Fruit fly (Drosophila melanogaster): ENCODE measurements around the gene CG15545.

The CG15545 gene

dm6 chr3R:30886850-30887249 lies 14.7 kb upstream of the CG15545 start:
- TF ChIP-seq CG8478 (optimal IDR thresholded peaks at IDR 0.05) (no peak), CTCF (optimal IDR thresholded peaks at IDR 0.05) (no peak)

dm6 chr3R:30883403-30883802 lies 11.3 kb upstream of the CG15545 start, which contains the start of gene CG15547:
TSS of gene CG15547 (minus strand) at chr3R:30883503.
- no peak for TF ChIP-seq CTCF (optimal IDR thresholded peaks at IDR 0.05)
- no peak for TF ChIP-seq CG8478 (optimal IDR thresholded peaks at IDR 0.05)

DNA sequence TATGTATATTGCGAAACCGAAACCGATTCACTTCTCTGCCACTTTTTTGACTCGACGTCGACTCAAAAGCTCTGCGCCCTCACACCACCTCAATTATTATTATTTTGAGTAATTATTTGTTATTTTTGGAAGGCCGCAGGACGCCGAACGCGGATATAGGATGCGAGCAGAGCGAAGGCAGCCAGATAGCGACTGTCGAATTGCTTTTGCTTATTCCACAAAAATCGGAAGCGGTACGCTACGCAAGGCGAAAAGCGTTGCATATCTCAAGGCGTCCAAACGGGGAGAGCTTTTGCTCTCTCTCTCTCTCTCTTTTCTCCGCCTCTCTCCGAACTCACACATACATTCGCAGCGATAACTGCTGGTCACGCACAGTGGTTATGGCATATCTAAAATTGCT lies 8.7 kb upstream of the CG15545 start, which contains the start of gene CG12071:
Gene CG12071, minus strand, starts transcription at position 134 of the 400 bp plus-strand sequence.
- TF ChIP-seq CG8478 (optimal IDR thresholded peaks at IDR 0.05), result no peak
- no peak for TF ChIP-seq CTCF (optimal IDR thresholded peaks at IDR 0.05)

DNA sequence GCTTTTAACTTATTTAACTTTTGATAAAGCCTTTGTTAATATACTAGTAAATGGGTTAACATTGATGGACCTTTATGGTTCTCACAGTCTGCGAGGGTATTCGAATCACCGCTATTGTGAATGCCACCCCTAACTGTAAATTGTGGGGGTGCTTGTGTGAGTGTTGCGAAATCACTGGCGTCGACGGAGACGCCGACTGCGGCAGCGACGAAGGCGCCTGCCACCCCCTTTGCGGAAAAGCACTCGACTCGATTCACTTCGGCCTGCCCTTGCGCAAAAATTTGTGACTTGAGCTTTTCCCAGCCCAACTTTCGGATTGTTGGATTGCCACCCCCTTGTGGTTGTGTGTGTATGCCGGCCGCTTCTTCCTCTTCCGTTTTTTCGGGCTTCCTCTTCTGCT lies 7.9 kb upstream of the CG15545 start:
- TF ChIP-seq CTCF (optimal IDR thresholded peaks at IDR 0.05) (no peak), CG8478 (optimal IDR thresholded peaks at IDR 0.05) (no peak)

DNA sequence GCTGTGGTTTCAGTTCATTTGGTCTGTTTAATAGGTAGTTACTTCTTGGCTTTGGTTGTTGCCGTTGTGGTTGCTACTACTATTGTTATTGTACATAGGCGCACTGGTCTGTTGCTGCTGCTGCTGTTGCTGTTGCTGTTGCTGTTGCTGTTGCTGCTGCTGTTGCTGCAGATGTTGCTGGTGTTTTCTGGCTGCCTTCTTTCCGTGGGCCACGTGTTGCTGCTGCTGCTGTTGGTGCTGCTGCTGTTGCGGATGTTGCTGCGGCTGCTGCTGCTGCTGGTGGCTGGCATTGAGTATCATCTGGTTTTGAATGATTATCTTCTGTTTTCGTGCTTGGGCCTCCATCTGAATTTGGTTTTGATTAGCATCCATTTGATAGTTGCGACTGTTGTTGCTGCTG lies 6.0 kb upstream of the CG15545 start:
- TF ChIP-seq CG8478 (optimal IDR thresholded peaks at IDR 0.05) (no peak), CTCF (optimal IDR thresholded peaks at IDR 0.05) (no peak)

dm6 chr3R:30876136-30876683 lies 4.1 kb upstream of the CG15545 start, which contains the start of gene CG15546:
TSS of gene CG15546 (minus strand) at chr3R:30876186.
- TF ChIP-seq CTCF (optimal IDR thresholded peaks at IDR 0.05) (no peak), CG8478 (optimal IDR thresholded peaks at IDR 0.05) (no peak)

dm6 chr3R:30874679-30875078 lies 2.5 kb upstream of the CG15545 start:
- TF ChIP-seq CTCF (optimal IDR thresholded peaks at IDR 0.05) (no peak), CG8478 (optimal IDR thresholded peaks at IDR 0.05) (no peak)

DNA sequence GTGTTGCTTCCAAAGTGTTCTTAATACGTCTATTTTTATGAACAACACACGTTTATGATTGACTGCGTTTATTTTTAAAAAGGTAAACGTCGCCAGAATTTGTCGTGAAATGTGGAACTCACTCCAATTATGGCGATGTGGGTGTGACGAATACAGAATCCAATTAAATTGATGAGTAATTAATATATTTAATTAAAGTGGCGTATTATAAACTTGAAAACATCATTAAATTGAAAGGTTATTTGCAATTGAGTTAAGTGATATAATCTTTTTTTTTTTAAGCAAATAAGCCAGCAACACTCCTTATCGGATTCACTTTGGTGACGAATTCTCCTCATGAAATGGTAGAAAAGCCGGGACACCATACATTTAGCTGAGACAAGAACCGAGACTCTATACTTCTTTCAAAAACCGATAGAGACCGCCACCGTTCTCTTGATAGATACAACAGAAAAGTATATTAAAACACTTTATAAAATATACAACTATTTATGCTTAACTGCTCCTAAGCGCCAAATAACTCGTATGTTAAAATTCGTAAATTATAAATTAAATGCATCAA lies 1.8 kb downstream of the CG15545 start:
- TF ChIP-seq CTCF (optimal IDR thresholded peaks at IDR 0.05) (peak; percentile 79 to 93), CG8478 (optimal IDR thresholded peaks at IDR 0.05) (no peak)

DNA sequence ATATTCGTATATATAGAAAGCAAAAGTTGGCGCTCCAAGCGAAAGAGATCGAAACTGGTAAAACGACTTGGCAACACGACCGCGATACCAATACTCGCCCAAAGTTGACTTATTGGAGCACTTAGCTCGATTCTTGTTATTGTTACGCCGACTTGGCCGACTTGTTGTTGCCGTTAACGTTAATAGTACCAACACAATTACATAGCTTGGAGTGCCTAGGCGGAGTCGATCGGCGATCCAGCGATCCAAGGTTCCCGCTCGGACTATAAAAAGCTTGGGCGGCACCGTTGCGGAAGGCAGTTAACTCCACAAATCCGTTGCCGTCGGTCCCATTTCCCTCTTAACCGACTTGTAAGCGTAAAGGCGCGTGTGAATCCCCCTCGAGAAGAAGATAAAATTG lies 4.9 kb downstream of the CG15545 start, which contains the start of gene Cpr100A:
Gene Cpr100A, plus strand, starts transcription at position 290 of the 400 bp plus-strand sequence.
- no peak for TF ChIP-seq CG8478 (optimal IDR thresholded peaks at IDR 0.05)
- TF ChIP-seq CTCF (optimal IDR thresholded peaks at IDR 0.05), result no peak

DNA sequence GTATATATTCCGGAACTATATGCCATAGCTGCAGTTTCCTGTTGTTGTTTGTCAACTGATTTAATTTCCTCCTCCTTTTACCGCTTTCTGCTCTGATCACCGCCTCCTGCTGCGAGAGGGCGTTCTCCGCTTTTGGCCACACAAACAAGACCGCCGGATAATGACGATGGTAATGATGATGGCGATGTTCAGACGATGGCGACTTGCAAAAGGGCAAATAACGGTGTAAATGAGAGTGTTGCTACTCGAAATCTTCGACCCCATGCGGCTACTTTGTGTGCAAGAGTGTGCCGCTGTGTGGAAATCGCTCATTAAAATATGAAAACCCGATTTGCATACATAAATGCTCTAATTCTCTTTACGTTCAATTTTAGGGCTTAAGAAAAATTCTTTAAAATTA lies 6.3 kb downstream of the CG15545 start:
- no peak for TF ChIP-seq CTCF (optimal IDR thresholded peaks at IDR 0.05)

dm6 chr3R:30865365-30865770 lies 6.8 kb downstream of the CG15545 start:
- TF ChIP-seq CTCF (optimal IDR thresholded peaks at IDR 0.05), result no peak
- TF ChIP-seq CG8478 (optimal IDR thresholded peaks at IDR 0.05), result no peak

- TF ChIP-seq CG8478 (optimal IDR thresholded peaks at IDR 0.05), result no peak
- TF ChIP-seq CTCF (optimal IDR thresholded peaks at IDR 0.05), result no peak
Observed at dm6 chr3R:30864465-30864864, 7.7 kb downstream of the CG15545 start.

DNA sequence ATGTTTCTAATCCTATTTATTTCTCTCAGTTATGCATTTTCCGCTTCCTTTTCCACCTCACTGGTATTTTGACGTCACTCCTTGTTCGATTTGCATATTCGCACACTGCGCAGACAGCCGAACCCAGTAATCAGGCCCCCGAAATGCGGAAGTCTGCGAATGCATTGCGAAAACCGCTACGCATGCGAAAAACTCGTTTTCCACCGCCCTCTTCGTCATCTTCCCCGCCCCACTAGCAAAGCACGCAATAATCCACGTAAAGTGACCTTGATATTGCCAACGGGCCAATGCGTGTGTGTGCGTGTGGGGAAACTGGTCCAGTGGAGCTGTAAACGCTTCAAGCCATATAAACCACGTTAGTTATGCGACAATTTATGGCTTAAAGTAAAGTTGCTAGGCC lies 8.2 kb downstream of the CG15545 start:
- no peak for TF ChIP-seq CTCF (optimal IDR thresholded peaks at IDR 0.05)
- no peak for TF ChIP-seq CG8478 (optimal IDR thresholded peaks at IDR 0.05)

- TF ChIP-seq CG8478 (optimal IDR thresholded peaks at IDR 0.05) (no peak), CTCF (optimal IDR thresholded peaks at IDR 0.05) (no peak)
Observed at dm6 chr3R:30862471-30862870, 9.7 kb downstream of the CG15545 start.

DNA sequence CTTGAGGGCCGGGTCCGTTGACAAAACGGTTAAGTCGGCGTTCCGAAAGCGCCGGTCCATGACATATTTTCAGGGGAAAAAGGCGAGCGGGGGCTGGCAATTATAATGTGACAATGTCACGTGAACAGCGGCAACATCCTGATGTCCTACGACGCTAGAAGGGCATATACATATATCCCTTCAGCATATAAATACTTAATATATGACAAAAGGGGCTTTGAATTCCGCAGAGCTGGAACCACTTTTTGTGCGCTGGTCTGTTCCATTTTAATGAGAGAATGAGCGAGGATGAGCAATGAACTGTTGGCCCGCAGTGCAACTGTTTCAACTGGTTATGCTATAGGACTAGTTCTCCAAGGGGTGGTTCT lies 11.6 kb downstream of the CG15545 start:
- TF ChIP-seq CG8478 (optimal IDR thresholded peaks at IDR 0.05), result no peak
- TF ChIP-seq CTCF (optimal IDR thresholded peaks at IDR 0.05), result no peak

DNA sequence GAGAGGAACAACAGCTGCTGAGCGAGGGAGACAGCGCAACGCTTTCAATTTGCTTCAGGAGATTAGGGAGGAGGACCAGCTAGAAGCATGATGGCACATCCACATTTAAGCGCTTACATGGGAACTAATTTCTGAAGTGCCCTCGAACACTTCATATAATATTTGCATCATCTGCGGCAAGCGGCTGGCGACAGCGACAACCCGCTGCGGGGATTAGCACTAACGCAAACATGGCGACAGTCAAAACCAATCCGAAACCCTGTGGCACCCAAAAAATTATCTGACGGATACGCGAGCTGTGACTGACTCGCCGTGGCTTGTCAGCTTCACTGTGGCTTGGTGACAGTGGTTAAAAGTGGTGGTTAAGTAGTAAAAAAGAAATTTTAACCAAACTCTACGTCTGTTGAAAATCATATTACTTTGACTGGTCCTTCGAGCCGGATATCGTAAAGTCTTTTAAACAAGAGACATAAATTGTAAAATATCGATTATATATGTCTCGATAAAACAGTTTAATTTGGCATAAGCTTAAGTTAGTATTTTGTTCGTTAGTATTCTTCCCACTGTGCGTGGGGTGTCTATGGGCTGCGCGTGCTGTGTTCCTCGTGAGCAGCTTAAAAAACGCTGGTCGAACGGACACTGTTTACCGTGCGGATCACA lies 12.1 kb downstream of the CG15545 start:
- TF ChIP-seq CTCF (optimal IDR thresholded peaks at IDR 0.05), result no peak
- no peak for TF ChIP-seq CG8478 (optimal IDR thresholded peaks at IDR 0.05)
